Fruit fly (Drosophila melanogaster) S2 (cell line): ENCODE measurements around the gene dx.

Source experiments
- CG8478 ChIP-seq: fragments of >200 bp; optimal IDR thresholded peaks from 2 replicates; lab custom pipeline; 2018
- CTCF ChIP-seq, 2 experiments: fragments of >200 bp; optimal IDR thresholded peaks; 2 replicates each; lab custom pipeline; 2018

dx gene

dm6 chrX:6533836-6534357, at the start of gene dx:
Gene dx (plus strand): TSS chrX:6533999.
- no peak for TF ChIP-seq CG8478 (lab: Kevin White, UChicago)
- TF ChIP-seq CTCF (optimal IDR thresholded peaks at IDR 0.05; lab: Kevin White, UChicago) = peak in 1 of 2 experiments; percentile 5

- no peak for TF ChIP-seq CTCF (optimal IDR thresholded peaks at IDR 0.05; lab: Kevin White, UChicago)
- no peak for TF ChIP-seq CG8478 (lab: Kevin White, UChicago)
Observed at dm6 chrX:6513193-6513592, 20.6 kb upstream of the dx start.

dm6 chrX:6524217-6524616, 9.6 kb upstream of the dx start, which contains the start of the genes CG42340 and CG3918:
Gene CG42340 (minus strand): TSS chrX:6524323.
Gene CG3918 (plus strand): TSS chrX:6524464.
- TF ChIP-seq CTCF (optimal IDR thresholded peaks at IDR 0.05; lab: Kevin White, UChicago) = peak; percentile 53 to 61
- TF ChIP-seq CG8478 (lab: Kevin White, UChicago) = no peak

- TF ChIP-seq CTCF (optimal IDR thresholded peaks at IDR 0.05; lab: Kevin White, UChicago) (no peak), CG8478 (lab: Kevin White, UChicago) (no peak)
Observed at dm6 chrX:6527680-6528079, 6.1 kb upstream of the dx start, which contains the start of gene CG3342. Gene CG3342 (minus strand): TSS chrX:6527888.

- TF ChIP-seq CG8478 (lab: Kevin White, UChicago) = no peak
Observed at dm6 chrX:6528508-6528998, 5.2 kb upstream of the dx start, which contains the start of gene Agxt. Gene Agxt (plus strand): TSS chrX:6528948.

- TF ChIP-seq CTCF (optimal IDR thresholded peaks at IDR 0.05; lab: Kevin White, UChicago) = no peak
- no peak for TF ChIP-seq CG8478 (lab: Kevin White, UChicago)
Observed at dm6 chrX:6529179-6529766, 4.5 kb upstream of the dx start.

- TF ChIP-seq CTCF (optimal IDR thresholded peaks at IDR 0.05; lab: Kevin White, UChicago) = no peak
- TF ChIP-seq CG8478 (lab: Kevin White, UChicago) = no peak
Observed at dm6 chrX:6533101-6533636, 630 bp upstream of the dx start, which contains the start of gene RpL7A. Gene RpL7A (minus strand): TSS chrX:6533348.

dm6 chrX:6540215-6540821, 6.5 kb downstream of the dx start, which contains the start of gene CG34417:
Gene CG34417 (plus strand): TSS chrX:6540771.
- TF ChIP-seq CG8478 (lab: Kevin White, UChicago) (no peak), CTCF (optimal IDR thresholded peaks at IDR 0.05; lab: Kevin White, UChicago) (no peak)

dm6 chrX:6541277-6541676, 7.5 kb downstream of the dx start:
- TF ChIP-seq CG8478 (lab: Kevin White, UChicago) = no peak
- peak in 1 of 2 experiments; percentile 68 for TF ChIP-seq CTCF (optimal IDR thresholded peaks at IDR 0.05; lab: Kevin White, UChicago)

- TF ChIP-seq CTCF (optimal IDR thresholded peaks at IDR 0.05; lab: Kevin White, UChicago) = no peak
- TF ChIP-seq CG8478 (lab: Kevin White, UChicago) = no peak
Observed at dm6 chrX:6542331-6542730, 8.5 kb downstream of the dx start.

dm6 chrX:6543569-6544173, 9.9 kb downstream of the dx start:
- TF ChIP-seq CTCF (optimal IDR thresholded peaks at IDR 0.05; lab: Kevin White, UChicago) = no peak
- TF ChIP-seq CG8478 (lab: Kevin White, UChicago) = no peak

- TF ChIP-seq CG8478 (lab: Kevin White, UChicago) (no peak), CTCF (optimal IDR thresholded peaks at IDR 0.05; lab: Kevin White, UChicago) (no peak)
Observed at dm6 chrX:6545862-6546270, 12.1 kb downstream of the dx start.

- TF ChIP-seq CG8478 (lab: Kevin White, UChicago) = no peak
- no peak for TF ChIP-seq CTCF (optimal IDR thresholded peaks at IDR 0.05; lab: Kevin White, UChicago)
Observed at dm6 chrX:6546970-6547369, 13.2 kb downstream of the dx start.

dm6 chrX:6549428-6550117, 15.8 kb downstream of the dx start:
- TF ChIP-seq CG8478 (lab: Kevin White, UChicago) = no peak
- no peak for TF ChIP-seq CTCF (optimal IDR thresholded peaks at IDR 0.05; lab: Kevin White, UChicago)
